Worm (Caenorhabditis elegans) whole organism, late embryonic: ENCODE measurements around the gene spin-3.

Experiments used
- T23F11.4 ChIP-seq: fragments of 200-800 bp; sonication (Bioruptor generic); optimal IDR thresholded peaks from 2 replicates; lab custom pipeline; 2018; ENCODE audit warnings: mild to moderate bottlenecking, missing genetic modification characterization, missing compliant biosample characterization
- Y22D7AL.16 ChIP-seq: sonication (generic microtip); optimal IDR thresholded peaks from 2 replicates; lab custom pipeline; 2016; ENCODE audit warnings: missing genetic modification characterization, missing compliant biosample characterization
- ahr-1 ChIP-seq: sonication (generic microtip); optimal IDR thresholded peaks from 2 replicates; lab custom pipeline; 2016; ENCODE audit warnings: missing genetic modification characterization, missing compliant biosample characterization
- ceh-18 ChIP-seq: sonication (generic microtip); optimal IDR thresholded peaks from 2 replicates; lab custom pipeline; 2016; ENCODE audit warnings: missing genetic modification characterization, missing compliant biosample characterization
- ceh-2 ChIP-seq: sonication (generic microtip); optimal IDR thresholded peaks from 2 replicates; lab custom pipeline; 2016; ENCODE audit warnings: missing genotype, missing genetic modification characterization, missing compliant biosample characterization
- ceh-22 ChIP-seq: sonication (generic microtip); optimal IDR thresholded peaks from 2 replicates; lab custom pipeline; 2017; ENCODE audit warnings: missing biosample characterization, missing genetic modification characterization
- ceh-24 ChIP-seq: sonication (generic microtip); optimal IDR thresholded peaks from 2 replicates; lab custom pipeline; 2016; ENCODE audit warnings: mild to moderate bottlenecking, missing genetic modification characterization, missing compliant biosample characterization
- ceh-30 ChIP-seq: fragments of 150-350 bp; optimal IDR thresholded peaks from 2 replicates; lab custom pipeline; 2014; ENCODE audit warnings: missing biosample characterization, missing genetic modification characterization
- ceh-31 ChIP-seq: sonication (generic microtip); optimal IDR thresholded peaks from 2 replicates; lab custom pipeline; 2016; ENCODE audit warnings: missing genetic modification characterization, missing compliant biosample characterization
- ceh-34 ChIP-seq: sonication (generic microtip); optimal IDR thresholded peaks from 2 replicates; lab custom pipeline; 2016; ENCODE audit warnings: mild to moderate bottlenecking, missing genetic modification characterization, missing compliant biosample characterization
- ceh-48 ChIP-seq: sonication (generic microtip); optimal IDR thresholded peaks from 2 replicates; lab custom pipeline; 2016; ENCODE audit warnings: missing genetic modification characterization, inconsistent platforms, missing compliant biosample characterization
- ceh-6 ChIP-seq: fragments of 200-800 bp; sonication (Bioruptor generic); optimal IDR thresholded peaks from 2 replicates; lab custom pipeline; 2018; ENCODE audit warnings: mild to moderate bottlenecking, missing genetic modification characterization, missing compliant biosample characterization
- ceh-9 ChIP-seq: sonication (generic microtip); optimal IDR thresholded peaks from 2 replicates; lab custom pipeline; 2016; ENCODE audit warnings: mild to moderate bottlenecking, missing genetic modification characterization, inconsistent platforms, missing compliant biosample characterization
- che-1 ChIP-seq: sonication (generic microtip); optimal IDR thresholded peaks from 2 replicates; lab custom pipeline; 2016; ENCODE audit warnings: mild to moderate bottlenecking, missing genetic modification characterization, missing compliant biosample characterization
- dmd-4 ChIP-seq: sonication (generic microtip); optimal IDR thresholded peaks from 2 replicates; lab custom pipeline; 2016; ENCODE audit warnings: borderline replicate concordance, missing genetic modification characterization, missing compliant biosample characterization
- dve-1 ChIP-seq: sonication (generic microtip); optimal IDR thresholded peaks from 2 replicates; lab custom pipeline; 2017; ENCODE audit warnings: antibody characterized with exemption, mild to moderate bottlenecking, missing genetic modification characterization, missing compliant biosample characterization
- elt-2 ChIP-seq: sonication (generic microtip); optimal IDR thresholded peaks from 2 replicates; lab custom pipeline; 2016; ENCODE audit warnings: missing genetic modification reagents, missing genetic modification characterization, missing compliant biosample characterization
- fkh-6 ChIP-seq: sonication (generic microtip); optimal IDR thresholded peaks from 2 replicates; lab custom pipeline; 2016; ENCODE audit warnings: missing genetic modification characterization, missing compliant biosample characterization
- gmeb-2 ChIP-seq: sonication (generic microtip); optimal IDR thresholded peaks from 2 replicates; lab custom pipeline; 2016; ENCODE audit warnings: missing genetic modification characterization, inconsistent platforms, missing compliant biosample characterization
- hlh-13 ChIP-seq: fragments of 200-800 bp; sonication (Bioruptor generic); optimal IDR thresholded peaks from 2 replicates; lab custom pipeline; 2018; ENCODE audit warnings: mild to moderate bottlenecking, missing genetic modification characterization, missing compliant biosample characterization
- hlh-6 ChIP-seq: sonication (generic microtip); optimal IDR thresholded peaks from 2 replicates; lab custom pipeline; 2016; ENCODE audit warnings: missing genotype, missing genetic modification characterization, missing compliant biosample characterization
- lin-11 ChIP-seq: fragments of 200-800 bp; sonication (Bioruptor generic); optimal IDR thresholded peaks from 2 replicates; lab custom pipeline; 2018; ENCODE audit warnings: mild to moderate bottlenecking, missing genetic modification characterization, missing compliant biosample characterization
- madf-2 ChIP-seq: sonication (generic microtip); optimal IDR thresholded peaks from 2 replicates; lab custom pipeline; 2017; ENCODE audit warnings: missing genetic modification characterization, missing compliant biosample characterization
- nhr-232 ChIP-seq: sonication (generic microtip); optimal IDR thresholded peaks from 2 replicates; lab custom pipeline; 2016; ENCODE audit warnings: missing genetic modification characterization, missing compliant biosample characterization
- pag-3 ChIP-seq: sonication (generic microtip); optimal IDR thresholded peaks from 2 replicates; lab custom pipeline; 2016; ENCODE audit warnings: missing compliant biosample characterization, missing genetic modification characterization, borderline replicate concordance
- pat-9 ChIP-seq: fragments of 200-800 bp; sonication (Bioruptor generic); optimal IDR thresholded peaks from 2 replicates; lab custom pipeline; 2018; ENCODE audit warnings: mild to moderate bottlenecking, missing genetic modification characterization, moderate library complexity, missing compliant biosample characterization
- pha-2 ChIP-seq: sonication (generic microtip); optimal IDR thresholded peaks from 2 replicates; lab custom pipeline; 2017; ENCODE audit warnings: mild to moderate bottlenecking, missing genetic modification characterization, missing compliant biosample characterization
- pqm-1 ChIP-seq: sonication (generic microtip); optimal IDR thresholded peaks from 2 replicates; lab custom pipeline; 2016; ENCODE audit warnings: missing genetic modification characterization, missing compliant biosample characterization
- pros-1 ChIP-seq: fragments of 150-350 bp; optimal IDR thresholded peaks from 2 replicates; lab custom pipeline; 2014; ENCODE audit warnings: missing biosample characterization, missing genetic modification reagents, missing genetic modification characterization
- rnt-1 ChIP-seq: sonication (generic microtip); optimal IDR thresholded peaks from 2 replicates; lab custom pipeline; 2016; ENCODE audit warnings: missing genetic modification characterization, missing compliant biosample characterization
- sdc-2 ChIP-seq: sonication (generic microtip); optimal IDR thresholded peaks from 2 replicates; lab custom pipeline; 2016; ENCODE audit warnings: missing genotype, missing genetic modification characterization, missing compliant biosample characterization
- tbx-2 ChIP-seq: sonication (generic microtip); optimal IDR thresholded peaks from 2 replicates; lab custom pipeline; 2016; ENCODE audit warnings: missing genetic modification characterization, missing compliant biosample characterization
- ttx-3 ChIP-seq: sonication (generic microtip); optimal IDR thresholded peaks from 2 replicates; lab custom pipeline; 2016; ENCODE audit warnings: missing genetic modification reagents, missing genetic modification characterization, missing compliant biosample characterization
- unc-42 ChIP-seq: sonication (generic microtip); optimal IDR thresholded peaks from 2 replicates; lab custom pipeline; 2016; ENCODE audit warnings: missing genotype, missing genetic modification characterization, missing compliant biosample characterization
- unc-86 ChIP-seq: sonication (generic microtip); optimal IDR thresholded peaks from 2 replicates; lab custom pipeline; 2016; ENCODE audit warnings: missing genetic modification characterization, missing compliant biosample characterization
- zip-5 ChIP-seq: sonication (generic microtip); optimal IDR thresholded peaks from 2 replicates; lab custom pipeline; 2016; ENCODE audit warnings: missing genetic modification characterization, missing compliant biosample characterization

spin-3 gene

ce11 chrX:13145988-13146873, 16.2 kb downstream of the spin-3 start:
- TF ChIP-seq dmd-4 (tag; lab: Kevin White, UChicago) (no peak), ceh-34 (tag; lab: Kevin White, UChicago) (peak; percentile 9), ceh-31 (tag; lab: Kevin White, UChicago) (peak; percentile 30)

ce11 chrX:13147105-13147504, 17.1 kb downstream of the spin-3 start:
- TF ChIP-seq pqm-1 (tag; lab: Kevin White, UChicago) (no peak), T23F11.4 (GFP tag; lab: Kevin White, UChicago) (no peak), elt-2 (tag; lab: Kevin White, UChicago) (no peak), unc-86 (tag; lab: Kevin White, UChicago) (no peak), tbx-2 (no peak), ceh-24 (tag; lab: Kevin White, UChicago) (no peak), Y22D7AL.16 (tag; lab: Kevin White, UChicago) (no peak), zip-5 (tag; lab: Kevin White, UChicago) (no peak), ceh-22 (tag; lab: Kevin White, UChicago) (no peak), fkh-6 (no peak), ceh-6 (GFP tag; lab: Kevin White, UChicago) (no peak), dmd-4 (tag; lab: Kevin White, UChicago) (no peak), ceh-18 (tag; lab: Kevin White, UChicago) (no peak), pag-3 (no peak), pat-9 (tag; lab: Kevin White, UChicago) (no peak), hlh-13 (GFP tag; lab: Kevin White, UChicago) (no peak), pha-2 (tag; lab: Kevin White, UChicago) (no peak), gmeb-2 (no peak), dve-1 (tag; lab: Kevin White, UChicago) (no peak), unc-42 (tag; lab: Kevin White, UChicago) (no peak)

- TF ChIP-seq madf-2 (tag; lab: Kevin White, UChicago): no peak
- no peak for TF ChIP-seq pros-1 (tag; lab: Kevin White, UChicago)
- TF ChIP-seq ttx-3 (tag; lab: Kevin White, UChicago): no peak
Observed at ce11 chrX:13154514-13154913, 24.5 kb downstream of the spin-3 start.

- no peak for TF ChIP-seq ceh-9 (tag; lab: Kevin White, UChicago)
- peak; percentile 29 for TF ChIP-seq pros-1 (tag; lab: Kevin White, UChicago)
- TF ChIP-seq, all 69 proteins: peak for 1
Observed at ce11 chrX:13155730-13156129, 25.7 kb downstream of the spin-3 start.

- TF ChIP-seq elt-2 (tag; lab: Kevin White, UChicago): no peak
- no peak for TF ChIP-seq pqm-1 (tag; lab: Kevin White, UChicago)
- no peak for TF ChIP-seq T23F11.4 (GFP tag; lab: Kevin White, UChicago)
- no peak for TF ChIP-seq rnt-1 (tag; lab: Kevin White, UChicago)
- TF ChIP-seq sdc-2 (tag; lab: Kevin White, UChicago): no peak
- no peak for TF ChIP-seq nhr-232
- no peak for TF ChIP-seq hlh-6 (tag; lab: Kevin White, UChicago)
- no peak for TF ChIP-seq ceh-2 (tag; lab: Kevin White, UChicago)
- TF ChIP-seq ceh-22 (tag; lab: Kevin White, UChicago): no peak
- TF ChIP-seq ceh-48: no peak
- no peak for TF ChIP-seq lin-11 (tag; lab: Kevin White, UChicago)
- TF ChIP-seq ahr-1 (tag; lab: Kevin White, UChicago): no peak
- TF ChIP-seq ceh-24 (tag; lab: Kevin White, UChicago): no peak
- TF ChIP-seq che-1 (tag; lab: Kevin White, UChicago): no peak
- TF ChIP-seq ceh-30 (tag; lab: Kevin White, UChicago): no peak
- no peak for TF ChIP-seq hlh-13 (GFP tag; lab: Kevin White, UChicago)
Observed at ce11 chrX:13157112-13157768, 27.2 kb downstream of the spin-3 start.
